Worm (Caenorhabditis elegans) whole organism, early embryonic: ENCODE data around the gene C08F1.11.

Experiments used
- B0310.2 ChIP-seq: sonication (generic microtip); optimal IDR thresholded peaks from 2 replicates; lab custom pipeline; 2016; ENCODE audit warnings: mild to moderate bottlenecking, missing genetic modification characterization, missing compliant biosample characterization
- F13C5.2 ChIP-seq: sonication (generic microtip); optimal IDR thresholded peaks from 2 replicates; lab custom pipeline; 2017; ENCODE audit warnings: mild to moderate bottlenecking, missing genetic modification characterization, inconsistent platforms, missing compliant biosample characterization
- ama-1 ChIP-seq: fragments of 150-350 bp; optimal IDR thresholded peaks from 2 replicates; lab custom pipeline; 2014
- ceh-13 ChIP-seq: fragments of 200-800 bp; sonication (Bioruptor generic); optimal IDR thresholded peaks from 2 replicates; lab custom pipeline; 2018; ENCODE audit warnings: mild to moderate bottlenecking, missing genetic modification characterization, missing compliant biosample characterization
- ceh-36 ChIP-seq: sonication (generic microtip); optimal IDR thresholded peaks from 2 replicates; lab custom pipeline; 2016; ENCODE audit warnings: missing genetic modification characterization, inconsistent platforms, missing compliant biosample characterization
- ets-7 ChIP-seq: sonication (generic microtip); optimal IDR thresholded peaks from 2 replicates; lab custom pipeline; 2016; ENCODE audit warnings: missing genotype, missing genetic modification characterization, missing compliant biosample characterization
- flt-1 ChIP-seq: fragments of 200-800 bp; sonication (Bioruptor generic); IDR thresholded peaks from 2 replicates; pipeline ENCODE4 v1.3.6; 2022; ENCODE audit warnings: missing genetic modification characterization, missing compliant biosample characterization
- hmbx-1 ChIP-seq: sonication (generic microtip); optimal IDR thresholded peaks from 2 replicates; lab custom pipeline; 2016; ENCODE audit warnings: mild to moderate bottlenecking, missing genetic modification characterization, missing compliant biosample characterization
- hmg-4 ChIP-seq: fragments of 200-800 bp; sonication (Bioruptor generic); optimal IDR thresholded peaks from 2 replicates; lab custom pipeline; 2018; ENCODE audit warnings: mild to moderate bottlenecking, missing genetic modification characterization, missing compliant biosample characterization
- hnd-1 ChIP-seq: sonication (generic microtip); optimal IDR thresholded peaks from 2 replicates; lab custom pipeline; 2016; ENCODE audit warnings: missing genetic modification characterization, missing compliant biosample characterization
- pes-1 ChIP-seq: fragments of 200-800 bp; sonication (Bioruptor generic); IDR thresholded peaks from 2 replicates; pipeline ENCODE4 v1.3.6; 2022; ENCODE audit warnings: missing genetic modification reagents, missing genetic modification characterization, missing compliant biosample characterization
- sea-1 ChIP-seq: fragments of 200-800 bp; sonication (Bioruptor generic); conservative IDR thresholded peaks from 2 replicates; pipeline ENCODE4 v1.3.6; 2022; ENCODE audit warnings: missing genetic modification characterization, missing compliant biosample characterization
- tbx-37 ChIP-seq: fragments of 200-800 bp; sonication (Bioruptor generic); conservative IDR thresholded peaks from 2 replicates; pipeline ENCODE4 v1.3.6; 2022; ENCODE audit warnings: missing genetic modification reagents, missing genetic modification characterization, missing compliant biosample characterization
- tra-4 ChIP-seq: sonication (generic microtip); optimal IDR thresholded peaks from 2 replicates; lab custom pipeline; 2017; ENCODE audit warnings: missing genetic modification characterization, missing compliant biosample characterization

- no peak for TF ChIP-seq ama-1 (lab: Kevin White, UChicago)
- TF ChIP-seq ceh-36 (tag; lab: Kevin White, UChicago), result no peak
- TF ChIP-seq tbx-37 (GFP tag; lab: Robert Waterston, UW), result no peak
- TF ChIP-seq F13C5.2 (tag; lab: Kevin White, UChicago), result no peak
- no peak for TF ChIP-seq flt-1 (GFP tag; lab: Robert Waterston, UW)
- no peak for TF ChIP-seq hmbx-1 (tag; lab: Kevin White, UChicago)
- TF ChIP-seq hnd-1 (tag; lab: Kevin White, UChicago), result no peak
- no peak for TF ChIP-seq sea-1
- no peak for TF ChIP-seq B0310.2
- TF ChIP-seq pes-1 (GFP tag; lab: Robert Waterston, UW), result no peak
- no peak for TF ChIP-seq ets-7 (tag; lab: Kevin White, UChicago)
- no peak for TF ChIP-seq ceh-13 (GFP tag; lab: Kevin White, UChicago)
- no peak for TF ChIP-seq tra-4 (tag; lab: Kevin White, UChicago)
- no peak for TF ChIP-seq hmg-4 (GFP tag; lab: Kevin White, UChicago)
Measured at ce11 chrII:1830182-1830682, 45.5 kb upstream of the C08F1.11 start, which contains the start of gene math-40.
